Worm (Caenorhabditis elegans) whole organism, young adult: ENCODE results near the gene C28H8.2.

Experiments
- B0035.1 ChIP-seq: sonication (generic microtip); optimal IDR thresholded peaks from 2 replicates; lab custom pipeline; 2016; ENCODE audit warnings: missing genetic modification characterization, mild to moderate bottlenecking, missing compliant biosample characterization, missing genotype, missing genetic modification reagents
- B0261.1 ChIP-seq: sonication (generic microtip); optimal IDR thresholded peaks from 2 replicates; lab custom pipeline; 2016; ENCODE audit warnings: mild to moderate bottlenecking, missing genetic modification characterization, moderate library complexity, missing compliant biosample characterization
- C17E4.6 ChIP-seq: fragments of 200-800 bp; sonication (Bioruptor generic); IDR thresholded peaks from 2 replicates; pipeline ENCODE4 v1.3.6; 2022; ENCODE audit warnings: missing genetic modification reagents, missing genetic modification characterization, missing compliant biosample characterization
- D2030.7 ChIP-seq: fragments of 200-800 bp; sonication (Bioruptor generic); IDR thresholded peaks from 2 replicates; pipeline ENCODE4 v1.3.6; 2022; ENCODE audit warnings: missing genetic modification reagents, missing genetic modification characterization, missing compliant biosample characterization
- F10E7.11 ChIP-seq: sonication (generic microtip); optimal IDR thresholded peaks from 2 replicates; lab custom pipeline; 2017; ENCODE audit warnings: mild to moderate bottlenecking, missing genetic modification characterization, moderate library complexity, missing compliant biosample characterization
- F33H1.4 ChIP-seq: fragments of 200-800 bp; sonication (Bioruptor generic); IDR thresholded peaks from 2 replicates; pipeline ENCODE4 v1.3.6; 2022; ENCODE audit warnings: missing genetic modification reagents, missing genetic modification characterization, missing compliant biosample characterization
- Y53F4B.3 ChIP-seq: fragments of 200-800 bp; sonication (Bioruptor generic); IDR thresholded peaks from 2 replicates; pipeline ENCODE4 v1.3.6; 2022; ENCODE audit warnings: missing genetic modification reagents, missing genetic modification characterization, missing compliant biosample characterization
- Y53G8AR.9 ChIP-seq: fragments of 200-800 bp; sonication (Bioruptor generic); conservative IDR thresholded peaks from 2 replicates; pipeline ENCODE4 v1.3.6; 2022; ENCODE audit warnings: missing genetic modification reagents, missing genetic modification characterization, missing compliant biosample characterization
- Y56A3A.18 ChIP-seq: fragments of 200-800 bp; sonication (Bioruptor generic); IDR thresholded peaks from 2 replicates; pipeline ENCODE4 v1.3.6; 2022; ENCODE audit warnings: missing genetic modification reagents, missing genetic modification characterization, missing compliant biosample characterization
- Y67H2A.10 ChIP-seq: fragments of 200-800 bp; sonication (Bioruptor generic); conservative IDR thresholded peaks from 2 replicates; pipeline ENCODE4 v1.3.6; 2022; ENCODE audit warnings: missing genetic modification reagents, missing genetic modification characterization, missing compliant biosample characterization
- Y95B8A.8 ChIP-seq: fragments of 200-800 bp; sonication (Bioruptor generic); IDR thresholded peaks from 2 replicates; pipeline ENCODE4 v1.3.6; 2022; ENCODE audit warnings: missing genetic modification reagents, missing genetic modification characterization, missing compliant biosample characterization
- ZK185.1 ChIP-seq: sonication (generic microtip); optimal IDR thresholded peaks from 2 replicates; lab custom pipeline; 2016; ENCODE audit warnings: mild to moderate bottlenecking, missing genetic modification characterization, missing compliant biosample characterization; ENCODE audit not compliant: poor library complexity, severe bottlenecking
- akir-1 ChIP-seq: fragments of 200-800 bp; sonication (Bioruptor generic); optimal IDR thresholded peaks from 2 replicates; lab custom pipeline; 2018; ENCODE audit warnings: mild to moderate bottlenecking, missing genetic modification characterization, moderate library complexity, missing compliant biosample characterization
- ama-1 ChIP-seq, 3 experiments: fragments of 150-350 bp in 1 of 3; sonication (generic microtip) in 2 of 3; optimal IDR thresholded peaks; 2 replicates each; lab custom pipeline; 2014 to 2018; ENCODE audit warnings: missing biosample characterization in 2 of 3, missing genetic modification characterization in 2 of 3, missing genetic modification reagents in 2 of 3
- attf-6 ChIP-seq: fragments of 200-800 bp; sonication (Bioruptor generic); IDR thresholded peaks from 2 replicates; pipeline ENCODE4 v1.3.6; 2022; ENCODE audit warnings: missing genetic modification reagents, missing genetic modification characterization, missing compliant biosample characterization
- bed-2 ChIP-seq: fragments of 200-800 bp; sonication (Bioruptor generic); IDR thresholded peaks from 2 replicates; pipeline ENCODE4 v1.3.6; 2022; ENCODE audit warnings: missing genetic modification reagents, missing genetic modification characterization, missing compliant biosample characterization
- cebp-2 ChIP-seq: fragments of 200-800 bp; sonication (Bioruptor generic); IDR thresholded peaks from 2 replicates; pipeline ENCODE4 v1.3.6; 2022; ENCODE audit warnings: missing genetic modification characterization, missing compliant biosample characterization
- ceh-100 ChIP-seq: fragments of 200-800 bp; sonication (Bioruptor generic); IDR thresholded peaks from 2 replicates; pipeline ENCODE4 v1.3.6; 2022; ENCODE audit warnings: missing genetic modification reagents, missing genetic modification characterization, missing compliant biosample characterization
- ceh-58 ChIP-seq: fragments of 200-800 bp; sonication (Bioruptor generic); IDR thresholded peaks from 2 replicates; pipeline ENCODE4 v1.3.6; 2022; ENCODE audit warnings: missing genetic modification characterization, missing compliant biosample characterization
- chd-7 ChIP-seq: sonication (generic microtip); optimal IDR thresholded peaks from 2 replicates; lab custom pipeline; 2016; ENCODE audit warnings: mild to moderate bottlenecking, missing genetic modification characterization, moderate library complexity, missing compliant biosample characterization
- dox-1 ChIP-seq: fragments of 200-800 bp; sonication (Bioruptor generic); IDR thresholded peaks from 2 replicates; pipeline ENCODE4 v1.3.6; 2022; ENCODE audit warnings: missing genetic modification reagents, missing genetic modification characterization, missing compliant biosample characterization
- dpl-1 ChIP-seq: fragments of 150-350 bp; optimal IDR thresholded peaks from 2 replicates; lab custom pipeline; 2014; ENCODE audit warnings: missing biosample characterization, missing genetic modification reagents, missing genetic modification characterization
- egl-18 ChIP-seq: fragments of 200-800 bp; sonication (Bioruptor generic); IDR thresholded peaks from 2 replicates; pipeline ENCODE4 v1.3.6; 2022; ENCODE audit warnings: missing genetic modification reagents, missing genetic modification characterization, missing compliant biosample characterization
- fkh-3 ChIP-seq: sonication (generic microtip); optimal IDR thresholded peaks from 2 replicates; lab custom pipeline; 2016; ENCODE audit warnings: mild to moderate bottlenecking, missing genetic modification characterization, missing compliant biosample characterization
- gei-17 ChIP-seq: fragments of 200-800 bp; sonication (Bioruptor generic); optimal IDR thresholded peaks from 2 replicates; lab custom pipeline; 2018; ENCODE audit warnings: mild to moderate bottlenecking, missing genetic modification characterization, missing compliant biosample characterization
- hmg-1.2 ChIP-seq: fragments of 200-800 bp; sonication (Bioruptor generic); IDR thresholded peaks from 2 replicates; pipeline ENCODE4 v1.3.6; 2022; ENCODE audit warnings: missing genetic modification reagents, missing genetic modification characterization, missing compliant biosample characterization
- hmg-20 ChIP-seq: fragments of 200-800 bp; sonication (Bioruptor generic); IDR thresholded peaks from 2 replicates; pipeline ENCODE4 v1.3.6; 2022; ENCODE audit warnings: missing genetic modification reagents, missing genetic modification characterization, missing compliant biosample characterization
- hsf-1 ChIP-seq: fragments of 200-800 bp; sonication (Bioruptor generic); IDR thresholded peaks from 2 replicates; pipeline ENCODE4 v1.3.6; 2022; ENCODE audit warnings: missing genetic modification reagents, missing genetic modification characterization, missing compliant biosample characterization
- lag-1 ChIP-seq: fragments of 200-800 bp; sonication (Bioruptor generic); IDR thresholded peaks from 2 replicates; pipeline ENCODE4 v1.3.6; 2022; ENCODE audit warnings: missing genetic modification reagents, missing genetic modification characterization, missing compliant biosample characterization
- lin-26 ChIP-seq: fragments of 200-800 bp; sonication (Bioruptor generic); IDR thresholded peaks from 2 replicates; pipeline ENCODE4 v1.3.6; 2022; ENCODE audit warnings: missing genetic modification reagents, missing genetic modification characterization, missing compliant biosample characterization
- lin-35 ChIP-seq, 3 experiments: fragments of 150-350 bp in 2 of 3; sonication (generic microtip) in 1 of 3; optimal IDR thresholded peaks; 2 replicates each; lab custom pipeline; 2014 to 2018; ENCODE audit warnings: missing biosample characterization in 3 of 3, missing genetic modification characterization in 3 of 3, missing genetic modification reagents in 3 of 3
- lin-54 ChIP-seq: fragments of 200-800 bp; sonication (Bioruptor generic); optimal IDR thresholded peaks from 2 replicates; lab custom pipeline; 2018; ENCODE audit warnings: mild to moderate bottlenecking, missing genetic modification characterization, missing compliant biosample characterization
- lsl-1 ChIP-seq: fragments of 200-800 bp; sonication (Bioruptor generic); optimal IDR thresholded peaks from 2 replicates; lab custom pipeline; 2018; ENCODE audit warnings: mild to moderate bottlenecking, missing genetic modification characterization, moderate library complexity, missing compliant biosample characterization
- madf-3 ChIP-seq: fragments of 200-800 bp; sonication (Bioruptor generic); IDR thresholded peaks from 2 replicates; pipeline ENCODE4 v1.3.6; 2022; ENCODE audit warnings: missing genetic modification reagents, missing genetic modification characterization, missing compliant biosample characterization
- mes-4 ChIP-seq: sonication (generic microtip); optimal IDR thresholded peaks from 2 replicates; lab custom pipeline; 2016; ENCODE audit warnings: missing genotype, missing genetic modification characterization, missing compliant biosample characterization
- mxl-1 ChIP-seq: sonication (generic microtip); optimal IDR thresholded peaks from 2 replicates; lab custom pipeline; 2016; ENCODE audit warnings: missing genetic modification characterization, missing compliant biosample characterization
- nfya-2 ChIP-seq: fragments of 200-800 bp; sonication (Bioruptor generic); IDR thresholded peaks from 2 replicates; pipeline ENCODE4 v1.3.6; 2022; ENCODE audit warnings: missing genetic modification reagents, missing genetic modification characterization, missing compliant biosample characterization
- nhr-90 ChIP-seq: sonication (generic microtip); optimal IDR thresholded peaks from 2 replicates; lab custom pipeline; 2016; ENCODE audit warnings: missing genotype, mild to moderate bottlenecking, missing genetic modification characterization, missing compliant biosample characterization
- pha-4 ChIP-seq: fragments of 150-350 bp; sonication (generic microtip); optimal IDR thresholded peaks from 2 replicates; lab custom pipeline; 2014; ENCODE audit warnings: missing biosample characterization, missing genetic modification reagents, missing genetic modification characterization
- repo-1 ChIP-seq: sonication (generic microtip); optimal IDR thresholded peaks from 2 replicates; lab custom pipeline; 2017; ENCODE audit warnings: mild to moderate bottlenecking, missing genetic modification characterization, missing compliant biosample characterization
- rpc-1 ChIP-seq, 2 experiments: fragments of 150-350 bp in 1 of 2; sonication (generic microtip) in 1 of 2; optimal IDR thresholded peaks; 2 replicates each; lab custom pipeline; 2014 to 2018; ENCODE audit warnings: missing biosample characterization in 1 of 2, missing genetic modification characterization in 1 of 2, missing genetic modification reagents in 1 of 2, missing genotype in 1 of 2
- snpc-1.3 ChIP-seq: sonication (generic microtip); optimal IDR thresholded peaks from 2 replicates; lab custom pipeline; 2017; ENCODE audit warnings: missing genetic modification characterization, mild to moderate bottlenecking, missing compliant biosample characterization, antibody characterized with exemption, moderate library complexity, missing genotype, missing genetic modification reagents; ENCODE audit not compliant: insufficient read depth
- snpc-4 ChIP-seq, 5 experiments: fragments of 150-350 bp in 1 of 5; sonication (generic microtip) in 4 of 5; optimal IDR thresholded peaks; 2 replicates each; lab custom pipeline; 2014 to 2018; ENCODE audit warnings: missing genetic modification characterization in 5 of 5, missing biosample characterization in 3 of 5, antibody characterized with exemption in 2 of 5, mild to moderate bottlenecking in 2 of 5, missing compliant biosample characterization in 2 of 5, missing genotype in 2 of 5, moderate library complexity in 2 of 5, missing genetic modification reagents in 1 of 5
- sptf-2 ChIP-seq: fragments of 200-800 bp; sonication (Bioruptor generic); optimal IDR thresholded peaks from 2 replicates; lab custom pipeline; 2018; ENCODE audit warnings: mild to moderate bottlenecking, missing genetic modification characterization, missing compliant biosample characterization
- unc-130 ChIP-seq: sonication (generic microtip); optimal IDR thresholded peaks from 2 replicates; lab custom pipeline; 2016; ENCODE audit warnings: missing genetic modification reagents, missing genetic modification characterization, missing compliant biosample characterization
- xnd-1 ChIP-seq: sonication (generic microtip); optimal IDR thresholded peaks from 2 replicates; lab custom pipeline; 2016; ENCODE audit warnings: missing genotype, missing genetic modification reagents, missing genetic modification characterization, missing compliant biosample characterization
- ztf-26 ChIP-seq: sonication (generic microtip); optimal IDR thresholded peaks from 2 replicates; lab custom pipeline; 2017; ENCODE audit warnings: missing genetic modification characterization, missing compliant biosample characterization
- ztf-6 ChIP-seq: fragments of 200-800 bp; sonication (Bioruptor generic); IDR thresholded peaks from 2 replicates; pipeline ENCODE4 v1.3.6; 2022; ENCODE audit warnings: missing genetic modification reagents, missing genetic modification characterization, missing compliant biosample characterization

Gene C28H8.2

ce11 chrIII:5874263-5874662, 45.9 kb upstream of the C28H8.2 start (continued):
- TF ChIP-seq chd-7: no peak
- TF ChIP-seq C17E4.6: no peak
- TF ChIP-seq gei-17 (GFP tag; lab: Kevin White, UChicago): no peak
- no peak for TF ChIP-seq Y53F4B.3
- no peak for TF ChIP-seq Y67H2A.10 (GFP tag; lab: Robert Waterston, UW)
- TF ChIP-seq hmg-1.2: no peak
- TF ChIP-seq dpl-1 (GFP tag; lab: Kevin White, UChicago): no peak
- TF ChIP-seq egl-18 (GFP tag; lab: Robert Waterston, UW): no peak
- no peak for TF ChIP-seq xnd-1 (tag; lab: Kevin White, UChicago)
- no peak for TF ChIP-seq attf-6 (GFP tag; lab: Robert Waterston, UW)
- no peak for TF ChIP-seq ceh-100 (GFP tag; lab: Robert Waterston, UW)
- no peak for TF ChIP-seq snpc-4 (GFP tag; optimal IDR thresholded peaks at IDR 0.05; lab: Kevin White, UChicago)
- TF ChIP-seq snpc-4 (tag; optimal IDR thresholded peaks at IDR 0.05; lab: Kevin White, UChicago): no peak
- TF ChIP-seq lin-54 (GFP tag; lab: Kevin White, UChicago): peak; percentile 19
- no peak for TF ChIP-seq mes-4 (tag; lab: Kevin White, UChicago)
- no peak for TF ChIP-seq rpc-1 (optimal IDR thresholded peaks at IDR 0.05; lab: Kevin White, UChicago)
- TF ChIP-seq rpc-1 (tag; optimal IDR thresholded peaks at IDR 0.05; lab: Kevin White, UChicago): no peak
- peak; percentile 89 for TF ChIP-seq ama-1 (optimal IDR thresholded peaks at IDR 0.05; lab: Kevin White, UChicago)
- peak in 1 of 2 experiments; percentile 3 for TF ChIP-seq ama-1 (GFP tag; optimal IDR thresholded peaks at IDR 0.05; lab: Kevin White, UChicago)
- TF ChIP-seq ztf-6 (GFP tag; lab: Robert Waterston, UW): no peak
- TF ChIP-seq unc-130 (GFP tag; lab: Kevin White, UChicago): no peak
- TF ChIP-seq ztf-26 (tag; lab: Kevin White, UChicago): no peak
- no peak for TF ChIP-seq fkh-3 (tag; lab: Kevin White, UChicago)
- no peak for TF ChIP-seq B0035.1 (tag; lab: Kevin White, UChicago)
- TF ChIP-seq F33H1.4 (GFP tag; lab: Robert Waterston, UW): no peak
- TF ChIP-seq hsf-1 (GFP tag; lab: Robert Waterston, UW): no peak
- no peak for TF ChIP-seq pha-4
- peak; percentile 60 for TF ChIP-seq repo-1 (tag; lab: Kevin White, UChicago)
- TF ChIP-seq lag-1 (GFP tag; lab: Robert Waterston, UW): no peak
- no peak; the same call in 1 of the 2 replicates for TF ChIP-seq cebp-2 (GFP tag; lab: Robert Waterston, UW)
- no peak for TF ChIP-seq mxl-1
- TF ChIP-seq Y53G8AR.9 (GFP tag; lab: Robert Waterston, UW): peak; percentile 74
- no peak for TF ChIP-seq dox-1
- TF ChIP-seq F10E7.11 (tag; lab: Kevin White, UChicago): no peak
- no peak for TF ChIP-seq hmg-20 (GFP tag; lab: Robert Waterston, UW)
- no peak for TF ChIP-seq B0261.1 (tag; lab: Kevin White, UChicago)
- TF ChIP-seq sptf-2 (GFP tag; lab: Kevin White, UChicago): no peak
- no peak for TF ChIP-seq snpc-1.3
- TF ChIP-seq nfya-2 (GFP tag; lab: Robert Waterston, UW): no peak
- no peak for TF ChIP-seq akir-1 (GFP tag; lab: Kevin White, UChicago)
- TF ChIP-seq Y95B8A.8 (GFP tag; lab: Robert Waterston, UW): no peak
- no peak for TF ChIP-seq bed-2 (GFP tag; lab: Robert Waterston, UW)
- TF ChIP-seq ceh-58 (GFP tag; lab: Robert Waterston, UW): no peak
- peak in 1 of 3 experiments; percentile 56 for TF ChIP-seq lin-35 (GFP tag; optimal IDR thresholded peaks at IDR 0.05; lab: Kevin White, UChicago)
- TF ChIP-seq ZK185.1 (tag; lab: Kevin White, UChicago): peak; percentile 42
- no peak for TF ChIP-seq Y56A3A.18 (GFP tag; lab: Robert Waterston, UW)
- no peak for TF ChIP-seq D2030.7 (GFP tag; lab: Robert Waterston, UW)
- TF ChIP-seq nhr-90 (tag; lab: Kevin White, UChicago): peak; percentile 57
- peak; percentile 73; the same call in 1 of the 2 replicates for TF ChIP-seq lin-26 (GFP tag; lab: Robert Waterston, UW)
- TF ChIP-seq madf-3 (GFP tag; lab: Robert Waterston, UW): peak; percentile 69; the same call in 1 of the 2 replicates
- no peak for TF ChIP-seq lsl-1 (GFP tag; lab: Kevin White, UChicago)
